Worm (Caenorhabditis elegans) whole organism, L4/young adult: ENCODE measurements around the gene casy-1.

Experiments used
- W03F9.2 ChIP-seq: fragments of 150-350 bp; optimal IDR thresholded peaks from 2 replicates; lab custom pipeline; 2014; ENCODE audit warnings: missing biosample characterization, missing genetic modification characterization
- him-1 ChIP-seq: sonication (generic microtip); optimal IDR thresholded peaks from 2 replicates; lab custom pipeline; 2016; ENCODE audit warnings: missing genotype, missing genetic modification reagents, missing genetic modification characterization, missing compliant biosample characterization

DNA sequence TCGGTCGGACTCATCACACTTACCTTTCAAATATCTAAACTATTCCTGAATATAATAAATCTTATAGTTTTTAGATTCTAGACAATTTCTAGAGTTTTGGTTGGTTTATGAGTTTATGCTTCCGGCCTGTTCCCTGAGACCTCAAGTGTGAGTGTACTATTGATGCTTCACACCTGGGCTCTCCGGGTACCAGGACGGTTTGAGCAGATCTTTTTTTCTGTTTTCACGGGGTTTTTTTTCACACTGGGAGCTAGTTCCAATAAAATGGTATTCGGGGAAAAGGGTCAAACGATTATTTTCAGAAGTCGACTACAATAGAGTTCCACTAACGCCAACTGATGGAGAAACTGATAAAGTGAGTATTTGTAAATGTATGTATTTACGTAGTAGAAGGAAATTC lies 54.3 kb downstream of the casy-1 start:
- TF ChIP-seq him-1 (tag; lab: Kevin White, UChicago) (no peak), W03F9.2 (tag; lab: Kevin White, UChicago) (no peak)
